Worm (Caenorhabditis elegans): ENCODE results near the gene zipt-17.

- TF ChIP-seq pha-4 (GFP tag; IDR thresholded peaks at IDR 0.05) (no peak), pha-4 (tag; optimal IDR thresholded peaks at IDR 0.05) (no peak), mes-2 (tag; optimal IDR thresholded peaks at IDR 0.05; ENCODE audit: poor library complexity, severe bottlenecking) (no peak)
Observed at ce11 chrIV:17405530-17405929, 38.3 kb upstream of the zipt-17 start, which contains the start of gene pmp-4.

Measured in whole organism, L4 larva.